Worm (Caenorhabditis elegans) whole organism, early embryonic: ENCODE measurements around the gene sru-26.

Experiments used
- B0310.2 ChIP-seq: sonication (generic microtip); optimal IDR thresholded peaks from 2 replicates; lab custom pipeline; 2016; ENCODE audit warnings: mild to moderate bottlenecking, missing genetic modification characterization, missing compliant biosample characterization
- F13C5.2 ChIP-seq: sonication (generic microtip); optimal IDR thresholded peaks from 2 replicates; lab custom pipeline; 2017; ENCODE audit warnings: mild to moderate bottlenecking, missing genetic modification characterization, inconsistent platforms, missing compliant biosample characterization
- aly-1 ChIP-seq: sonication (generic microtip); optimal IDR thresholded peaks from 2 replicates; lab custom pipeline; 2016; ENCODE audit warnings: missing genetic modification characterization, missing compliant biosample characterization
- ama-1 ChIP-seq: fragments of 150-350 bp; optimal IDR thresholded peaks from 2 replicates; lab custom pipeline; 2014
- ceh-13 ChIP-seq: fragments of 200-800 bp; sonication (Bioruptor generic); optimal IDR thresholded peaks from 2 replicates; lab custom pipeline; 2018; ENCODE audit warnings: mild to moderate bottlenecking, missing genetic modification characterization, missing compliant biosample characterization
- ets-7 ChIP-seq: sonication (generic microtip); optimal IDR thresholded peaks from 2 replicates; lab custom pipeline; 2016; ENCODE audit warnings: missing genotype, missing genetic modification characterization, missing compliant biosample characterization
- flt-1 ChIP-seq: fragments of 200-800 bp; sonication (Bioruptor generic); IDR thresholded peaks from 2 replicates; pipeline ENCODE4 v1.3.6; 2022; ENCODE audit warnings: missing genetic modification characterization, missing compliant biosample characterization
- hmg-4 ChIP-seq: fragments of 200-800 bp; sonication (Bioruptor generic); optimal IDR thresholded peaks from 2 replicates; lab custom pipeline; 2018; ENCODE audit warnings: mild to moderate bottlenecking, missing genetic modification characterization, missing compliant biosample characterization
- hnd-1 ChIP-seq: sonication (generic microtip); optimal IDR thresholded peaks from 2 replicates; lab custom pipeline; 2016; ENCODE audit warnings: missing genetic modification characterization, missing compliant biosample characterization
- pes-1 ChIP-seq: fragments of 200-800 bp; sonication (Bioruptor generic); IDR thresholded peaks from 2 replicates; pipeline ENCODE4 v1.3.6; 2022; ENCODE audit warnings: missing genetic modification reagents, missing genetic modification characterization, missing compliant biosample characterization
- sea-1 ChIP-seq: fragments of 200-800 bp; sonication (Bioruptor generic); conservative IDR thresholded peaks from 2 replicates; pipeline ENCODE4 v1.3.6; 2022; ENCODE audit warnings: missing genetic modification characterization, missing compliant biosample characterization
- tbx-11 ChIP-seq: fragments of 200-800 bp; sonication (Bioruptor generic); IDR thresholded peaks from 2 replicates; pipeline ENCODE4 v1.3.6; 2022; ENCODE audit warnings: missing genetic modification characterization, missing compliant biosample characterization
- tbx-37 ChIP-seq: fragments of 200-800 bp; sonication (Bioruptor generic); conservative IDR thresholded peaks from 2 replicates; pipeline ENCODE4 v1.3.6; 2022; ENCODE audit warnings: missing genetic modification reagents, missing genetic modification characterization, missing compliant biosample characterization
- tra-4 ChIP-seq: sonication (generic microtip); optimal IDR thresholded peaks from 2 replicates; lab custom pipeline; 2017; ENCODE audit warnings: missing genetic modification characterization, missing compliant biosample characterization

- TF ChIP-seq flt-1 (GFP tag; lab: Robert Waterston, UW) (no peak), ama-1 (lab: Kevin White, UChicago) (no peak), sea-1 (no peak), F13C5.2 (tag; lab: Kevin White, UChicago) (no peak), pes-1 (no peak), tra-4 (no peak), ets-7 (tag; lab: Kevin White, UChicago) (no peak), hnd-1 (tag; lab: Kevin White, UChicago) (no peak), B0310.2 (no peak), ceh-13 (GFP tag; lab: Kevin White, UChicago) (no peak), tbx-37 (GFP tag; lab: Robert Waterston, UW) (no peak), aly-1 (tag; lab: Kevin White, UChicago) (no peak), tbx-11 (GFP tag; lab: Robert Waterston, UW) (no peak), hmg-4 (GFP tag; lab: Kevin White, UChicago) (no peak)
These were observed 41.8 kb upstream of the sru-26 start, which contains the start of gene C25G4.3 for ce11 chrIV:12445463-12445934.
